Fruit fly (Drosophila melanogaster) whole organism, embryonic: Measurements from ENCODE around the gene Nrx-IV.

ENCODE experiments used
- Abd-B ChIP-seq: fragments of 200-800 bp; sonication (Bioruptor generic); optimal IDR thresholded peaks from 2 replicates; lab custom pipeline; 2018; ENCODE audit warnings: missing biosample characterization, mild to moderate bottlenecking, missing genetic modification characterization, moderate library complexity
- B-H1 ChIP-seq: fragments of 200-800 bp; sonication (Bioruptor generic); IDR thresholded peaks from 3 replicates; pipeline ENCODE4 v1.3.6; 2022; ENCODE audit warnings: missing biosample characterization, missing genetic modification characterization
- Bgb ChIP-seq: fragments of 200-800 bp; sonication (Bioruptor generic); IDR thresholded peaks from 2 replicates; pipeline ENCODE4 v1.3.6; 2022; ENCODE audit warnings: missing biosample characterization, missing genetic modification characterization; ENCODE audit not compliant: partially characterized antibody
- CG11247 ChIP-seq: fragments of 200-800 bp; sonication (Bioruptor generic); IDR thresholded peaks from 2 replicates; pipeline ENCODE4 v1.3.6; 2022; ENCODE audit warnings: missing biosample characterization, missing genetic modification characterization
- CG14710 ChIP-seq: fragments of 200-800 bp; sonication (Bioruptor generic); optimal IDR thresholded peaks from 3 replicates; lab custom pipeline; 2019; ENCODE audit warnings: missing biosample characterization, mild to moderate bottlenecking, missing genetic modification characterization, moderate library complexity
- CG15696 ChIP-seq: fragments of 200-800 bp; sonication (Bioruptor generic); optimal IDR thresholded peaks from 2 replicates; lab custom pipeline; 2019; ENCODE audit warnings: missing biosample characterization, mild to moderate bottlenecking, missing genetic modification characterization, moderate library complexity
- CG16813 ChIP-seq: fragments of 200-800 bp; sonication (Bioruptor generic); IDR thresholded peaks from 3 replicates; pipeline ENCODE4 v1.3.6; 2022; ENCODE audit warnings: missing biosample characterization, missing genetic modification characterization; ENCODE audit not compliant: partially characterized antibody
- CG17359 ChIP-seq: fragments of 200-800 bp; sonication (Bioruptor generic); optimal IDR thresholded peaks from 3 replicates; lab custom pipeline; 2018; ENCODE audit warnings: missing biosample characterization, mild to moderate bottlenecking, missing genetic modification characterization, moderate library complexity
- CG17568 ChIP-seq: fragments of 200-800 bp; sonication (Bioruptor generic); optimal IDR thresholded peaks from 2 replicates; lab custom pipeline; 2018; ENCODE audit warnings: missing biosample characterization, mild to moderate bottlenecking, missing genetic modification characterization, moderate library complexity
- CG2120 ChIP-seq: fragments of 200-800 bp; sonication (Bioruptor generic); optimal IDR thresholded peaks from 3 replicates; lab custom pipeline; 2016; ENCODE audit warnings: missing biosample characterization, missing genetic modification characterization
- CG6813 ChIP-seq: fragments of 200-800 bp; sonication (Bioruptor generic); optimal IDR thresholded peaks from 2 replicates; lab custom pipeline; 2017; ENCODE audit warnings: missing biosample characterization, missing genetic modification characterization, mild to moderate bottlenecking, moderate library complexity, missing genetic modification reagents
- CG7928 ChIP-seq: fragments of 200-800 bp; sonication (Bioruptor generic); optimal IDR thresholded peaks from 2 replicates; lab custom pipeline; 2017; ENCODE audit warnings: missing biosample characterization, mild to moderate bottlenecking, missing genetic modification characterization
- CG7963 ChIP-seq: fragments of 200-800 bp; sonication (Bioruptor generic); IDR thresholded peaks from 3 replicates; pipeline ENCODE4 v1.3.6; 2022; ENCODE audit warnings: missing biosample characterization, missing genetic modification characterization; ENCODE audit not compliant: partially characterized antibody
- CoRest ChIP-seq: fragments of 200-800 bp; sonication (Bioruptor generic); optimal IDR thresholded peaks from 3 replicates; lab custom pipeline; 2018; ENCODE audit warnings: missing biosample characterization, mild to moderate bottlenecking, missing genetic modification characterization, moderate library complexity
- D19A ChIP-seq: fragments of 200-800 bp; optimal IDR thresholded peaks from 3 replicates; lab custom pipeline; 2019; ENCODE audit warnings: missing biosample characterization, mild to moderate bottlenecking, missing genetic modification characterization, moderate library complexity
- Dad ChIP-seq: fragments of 200-800 bp; sonication (Bioruptor generic); optimal IDR thresholded peaks from 3 replicates; lab custom pipeline; 2016; ENCODE audit warnings: missing biosample characterization, missing genetic modification characterization
- Dbx ChIP-seq: fragments of 200-800 bp; sonication (Bioruptor generic); IDR thresholded peaks from 3 replicates; pipeline ENCODE4 v1.3.6; 2022; ENCODE audit warnings: missing biosample characterization, missing genetic modification characterization
- Drgx ChIP-seq: fragments of 200-800 bp; sonication (Bioruptor generic); IDR thresholded peaks from 2 replicates; pipeline ENCODE4 v1.3.6; 2022; ENCODE audit warnings: missing biosample characterization, missing genetic modification characterization
- Eip74EF ChIP-seq, 2 experiments: fragments of 200-800 bp in 1 of 2; fragments of >200 bp in 1 of 2; sonication (Bioruptor generic) in 1 of 2; optimal IDR thresholded peaks; 2 replicates each; lab custom pipeline; 2017 to 2019; ENCODE audit warnings: missing biosample characterization in 2 of 2, missing genetic modification characterization in 2 of 2, mild to moderate bottlenecking in 1 of 2, moderate library complexity in 1 of 2
- Hmr ChIP-seq: fragments of 200-800 bp; sonication (Bioruptor generic); optimal IDR thresholded peaks from 3 replicates; lab custom pipeline; 2017; ENCODE audit warnings: mild to moderate bottlenecking, missing biosample characterization, missing genetic modification reagents, missing genetic modification characterization
- Hr39 ChIP-seq: fragments of >200 bp; optimal IDR thresholded peaks from 2 replicates; lab custom pipeline; 2017
- Jarid2 ChIP-seq: fragments of 200-800 bp; sonication (Bioruptor generic); optimal IDR thresholded peaks from 3 replicates; lab custom pipeline; 2017; ENCODE audit warnings: mild to moderate bottlenecking, missing biosample characterization, missing genetic modification reagents, missing genetic modification characterization
- Med ChIP-seq: fragments of 200-800 bp; sonication (Bioruptor generic); peaks from one replicate; lab custom pipeline; 2016; ENCODE audit warnings: missing biosample characterization, missing genetic modification characterization, mild to moderate bottlenecking, inconsistent platforms, moderate library complexity
- Neu2 ChIP-seq: fragments of 200-800 bp; sonication (Bioruptor generic); optimal IDR thresholded peaks from 3 replicates; lab custom pipeline; 2016; ENCODE audit warnings: missing biosample characterization, missing genetic modification characterization, borderline replicate concordance
- Oaz ChIP-seq: fragments of 200-800 bp; sonication (Bioruptor generic); IDR thresholded peaks from 2 replicates; pipeline ENCODE4 v1.3.6; 2022; ENCODE audit warnings: missing biosample characterization, missing genetic modification characterization
- Rfx ChIP-seq: fragments of 200-800 bp; sonication (Bioruptor generic); IDR thresholded peaks from 2 replicates; pipeline ENCODE4 v1.3.6; 2022; ENCODE audit warnings: missing biosample characterization, missing genetic modification characterization
- Scr ChIP-seq: fragments of 200-800 bp; sonication (Bioruptor generic); IDR thresholded peaks from 2 replicates; pipeline ENCODE4 v1.3.6; 2022; ENCODE audit warnings: missing biosample characterization, missing genetic modification characterization; ENCODE audit not compliant: partially characterized antibody
- ab ChIP-seq: fragments of 200-800 bp; sonication (Bioruptor generic); optimal IDR thresholded peaks from 2 replicates; lab custom pipeline; 2016; ENCODE audit warnings: missing biosample characterization, missing genetic modification characterization
- ap ChIP-seq: fragments of 200-800 bp; sonication (Bioruptor generic); IDR thresholded peaks from 2 replicates; pipeline ENCODE4 v1.3.6; 2022; ENCODE audit warnings: missing biosample characterization, missing genetic modification characterization
- br ChIP-seq: fragments of >200 bp; optimal IDR thresholded peaks from 2 replicates; lab custom pipeline; 2017
- chinmo ChIP-seq: fragments of 200-800 bp; sonication (Bioruptor generic); IDR thresholded peaks from 4 replicates; pipeline ENCODE4 v1.3.6; 2022; ENCODE audit warnings: missing biosample characterization, missing genetic modification characterization; ENCODE audit not compliant: partially characterized antibody
- cwo ChIP-seq: fragments of 200-800 bp; sonication (Bioruptor generic); optimal IDR thresholded peaks from 3 replicates; lab custom pipeline; 2017; ENCODE audit warnings: missing biosample characterization, missing genetic modification characterization, mild to moderate bottlenecking, moderate library complexity, missing genetic modification reagents
- emc ChIP-seq: fragments of 200-800 bp; sonication (Bioruptor generic); optimal IDR thresholded peaks from 2 replicates; lab custom pipeline; 2016; ENCODE audit warnings: missing biosample characterization, missing genetic modification characterization
- eyg ChIP-seq: fragments of 200-800 bp; sonication (Bioruptor generic); optimal IDR thresholded peaks from 3 replicates; lab custom pipeline; 2016; ENCODE audit warnings: missing biosample characterization, missing genetic modification characterization
- fd102C ChIP-seq: fragments of 200-800 bp; sonication (Bioruptor generic); optimal IDR thresholded peaks from 2 replicates; lab custom pipeline; 2018; ENCODE audit warnings: missing biosample characterization, mild to moderate bottlenecking, missing genetic modification characterization, moderate library complexity
- grn ChIP-seq: fragments of 200-800 bp; sonication (Bioruptor generic); optimal IDR thresholded peaks from 3 replicates; lab custom pipeline; 2017; ENCODE audit warnings: missing biosample characterization, missing genetic modification characterization
- ham ChIP-seq: fragments of 200-800 bp; sonication (Bioruptor generic); IDR thresholded peaks from 2 replicates; pipeline ENCODE4 v1.3.6; 2022; ENCODE audit warnings: missing biosample characterization, missing genetic modification characterization
- nerfin-1 ChIP-seq: fragments of 200-800 bp; sonication (Bioruptor generic); optimal IDR thresholded peaks from 3 replicates; lab custom pipeline; 2019; ENCODE audit warnings: missing biosample characterization, mild to moderate bottlenecking, missing genetic modification characterization, moderate library complexity
- nerfin-2 ChIP-seq: fragments of 200-800 bp; sonication (Bioruptor generic); IDR thresholded peaks from 2 replicates; pipeline ENCODE4 v1.3.6; 2022; ENCODE audit warnings: missing biosample characterization, missing genetic modification characterization; ENCODE audit not compliant: partially characterized antibody
- nmo ChIP-seq: fragments of 200-800 bp; sonication (Bioruptor generic); optimal IDR thresholded peaks from 2 replicates; lab custom pipeline; 2018; ENCODE audit warnings: missing biosample characterization, mild to moderate bottlenecking, missing genetic modification characterization, moderate library complexity
- sens ChIP-seq: fragments of 200-800 bp; sonication (Bioruptor generic); peaks from one replicate; lab custom pipeline; 2016; ENCODE audit warnings: missing biosample characterization, missing genetic modification characterization
- seq ChIP-seq: fragments of 200-800 bp; sonication (Bioruptor generic); IDR thresholded peaks from 2 replicates; pipeline ENCODE4 v1.3.6; 2022; ENCODE audit warnings: missing biosample characterization, missing genetic modification characterization
- sug ChIP-seq: fragments of 200-800 bp; optimal IDR thresholded peaks from 2 replicates; lab custom pipeline; 2019; ENCODE audit warnings: missing biosample characterization, mild to moderate bottlenecking, missing genetic modification characterization, moderate library complexity
- tap ChIP-seq: fragments of 200-800 bp; optimal IDR thresholded peaks from 3 replicates; lab custom pipeline; 2019; ENCODE audit warnings: missing biosample characterization, mild to moderate bottlenecking, missing genetic modification characterization, moderate library complexity
- trem ChIP-seq: fragments of 200-800 bp; optimal IDR thresholded peaks from 3 replicates; lab custom pipeline; 2019; ENCODE audit warnings: missing biosample characterization, mild to moderate bottlenecking, missing genetic modification characterization, moderate library complexity
- tx ChIP-seq: fragments of 200-800 bp; sonication (Bioruptor generic); optimal IDR thresholded peaks from 2 replicates; lab custom pipeline; 2016; ENCODE audit warnings: missing biosample characterization, missing genetic modification characterization

Nrx-IV gene

DNA sequence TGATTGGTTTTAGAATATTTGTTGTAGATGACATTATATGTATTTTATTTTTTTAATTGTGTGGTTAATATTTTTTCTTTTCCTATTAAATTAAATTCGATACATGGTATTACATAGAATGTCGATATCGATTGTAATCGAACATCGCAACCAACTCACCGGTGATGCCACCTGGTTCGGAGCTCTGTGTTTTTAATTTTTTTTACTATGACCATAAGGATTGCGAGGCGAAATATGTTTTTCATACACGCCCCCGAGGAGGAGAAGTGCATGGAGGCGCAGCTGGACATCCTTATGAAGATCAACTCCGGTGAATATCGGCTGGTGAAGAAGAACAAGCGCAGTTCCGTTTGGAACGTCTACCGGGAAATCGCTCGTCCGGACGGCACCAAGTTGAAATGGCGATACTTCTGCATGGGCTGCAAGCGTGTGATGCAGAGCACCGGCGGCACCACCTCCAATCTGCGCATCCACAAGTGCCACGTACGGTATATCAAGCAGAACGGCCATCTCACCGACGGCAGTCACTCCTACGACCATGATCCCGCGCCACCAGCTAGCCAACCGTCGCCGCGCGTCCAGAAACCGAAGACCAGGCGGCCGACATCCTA is 26.3 kb upstream of the Nrx-IV start, which contains the start of gene CG11560 (continued):
- TF ChIP-seq CG7963 (GFP tag; lab: Robert Waterston, UW), result peak; percentile 53; the same call in 1 of the 3 replicates
- TF ChIP-seq Rfx (GFP tag; lab: Robert Waterston, UW), result no peak
- TF ChIP-seq tx (GFP tag; lab: Kevin White, UChicago), result no peak

DNA sequence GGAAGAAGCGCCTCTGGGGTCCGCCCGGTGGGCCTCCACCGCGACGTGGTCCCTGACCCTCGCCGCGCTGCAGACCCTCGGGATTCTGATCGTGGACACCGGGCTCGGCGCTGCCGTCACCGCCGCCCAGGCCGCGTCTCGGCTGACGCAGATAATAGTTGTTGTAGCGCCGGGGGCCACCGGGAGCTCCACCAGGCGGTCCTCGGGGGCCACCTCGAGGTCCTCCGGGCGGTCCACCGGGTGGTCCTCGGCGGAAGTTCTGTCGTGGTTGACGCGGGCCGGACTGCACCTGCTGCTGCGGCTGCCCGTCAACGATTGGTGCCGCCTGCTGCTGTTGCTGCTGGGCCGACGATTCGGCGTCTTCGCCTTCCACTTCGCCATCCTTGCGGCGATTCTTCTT is 23.4 kb upstream of the Nrx-IV start:
- 0 out of 3 replicates have a peak, but pooled peaks have one; percentile 15 for TF ChIP-seq CG16813 (GFP tag; lab: Robert Waterston, UW)
- TF ChIP-seq D19A (tag; lab: Kevin White, UChicago), result no peak
- no peak for TF ChIP-seq tap
- peak; percentile 10 for TF ChIP-seq Med (GFP tag; lab: Kevin White, UChicago)
- no peak for TF ChIP-seq CG11247 (GFP tag; lab: Robert Waterston, UW)
- TF ChIP-seq Scr (GFP tag; lab: Robert Waterston, UW), result no peak
- no peak for TF ChIP-seq eyg (GFP tag; lab: Kevin White, UChicago)
- no peak for TF ChIP-seq grn (GFP tag; lab: Kevin White, UChicago)
- peak; percentile 76 for TF ChIP-seq Hr39 (lab: Kevin White, UChicago)
- no peak for TF ChIP-seq Dbx (GFP tag; lab: Robert Waterston, UW)
- peak; percentile 51 for TF ChIP-seq sens
- no peak for TF ChIP-seq trem

DNA sequence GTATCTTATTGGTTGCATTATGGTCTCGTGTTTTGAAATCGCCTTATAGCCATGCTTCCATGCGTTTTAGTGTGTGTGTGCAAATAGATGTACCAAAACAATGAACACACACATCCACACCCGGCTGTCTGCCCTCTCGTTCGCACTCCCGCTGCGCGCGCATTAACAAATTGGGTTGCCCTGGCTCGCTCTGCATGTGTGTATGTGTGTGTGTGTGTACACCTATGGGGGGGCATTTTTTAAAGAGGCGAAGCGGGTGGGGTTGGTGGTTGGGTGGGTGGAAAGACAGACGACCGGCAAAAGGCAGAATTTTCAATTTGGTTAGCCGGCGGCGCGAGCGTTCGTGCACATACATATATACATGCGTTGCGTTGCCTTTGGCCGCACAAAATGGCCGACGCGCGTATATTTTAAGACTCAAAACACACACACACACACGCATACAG is 22.2 kb upstream of the Nrx-IV start:
- TF ChIP-seq CoRest (tag; lab: Kevin White, UChicago) (peak; percentile 57), br (lab: Kevin White, UChicago) (no peak), CG14710 (tag; lab: Kevin White, UChicago) (peak; percentile 9), Abd-B (GFP tag; lab: Kevin White, UChicago) (peak; percentile 6), nmo (GFP tag; lab: Kevin White, UChicago) (peak; percentile 36), Oaz (no peak), ham (GFP tag; lab: Robert Waterston, UW) (no peak), CG7928 (GFP tag; lab: Kevin White, UChicago) (peak; percentile 60), CG6813 (GFP tag; lab: Kevin White, UChicago) (no peak), Drgx (GFP tag; lab: Robert Waterston, UW) (peak; percentile 20; the same call in 1 of the 2 replicates), CG2120 (peak; percentile 3), Hmr (GFP tag; lab: Kevin White, UChicago) (no peak), Dad (no peak), Bgb (GFP tag; lab: Robert Waterston, UW) (peak; percentile 41; the same call in 1 of the 2 replicates), CG15696 (tag; lab: Kevin White, UChicago) (no peak), CG7963 (GFP tag; lab: Robert Waterston, UW) (no peak), grn (GFP tag; lab: Kevin White, UChicago) (no peak), fd102C (no peak), Jarid2 (GFP tag; lab: Kevin White, UChicago) (no peak), chinmo (peak; percentile 97), nerfin-1 (peak; percentile 58), Eip74EF (GFP tag; optimal IDR thresholded peaks at IDR 0.05; lab: Kevin White, UChicago) (no peak), B-H1 (no peak), CG17359 (tag; lab: Kevin White, UChicago) (no peak), ap (GFP tag; lab: Robert Waterston, UW) (no peak), cwo (GFP tag; lab: Kevin White, UChicago) (peak; percentile 91), Neu2 (GFP tag; lab: Kevin White, UChicago) (no peak), nerfin-2 (no peak), ab (GFP tag; lab: Kevin White, UChicago) (no peak), CG17568 (GFP tag; lab: Kevin White, UChicago) (peak; percentile 40), sug (peak; percentile 100), seq (peak; percentile 56; the same call in 1 of the 2 replicates), emc (no peak)
